Worm (Caenorhabditis elegans) whole organism, L1 larva: ENCODE data around the gene hlh-11.

Experiments used
- F16B12.6 ChIP-seq: fragments of 150-350 bp; optimal IDR thresholded peaks from 2 replicates; lab custom pipeline; 2014; ENCODE audit warnings: missing biosample characterization, missing genetic modification characterization
- Y116A8C.19 ChIP-seq: sonication (generic microtip); optimal IDR thresholded peaks from 2 replicates; lab custom pipeline; 2016; ENCODE audit warnings: missing compliant biosample characterization, missing genetic modification characterization, borderline replicate concordance
- aha-1 ChIP-seq: fragments of 150-350 bp; optimal IDR thresholded peaks from 2 replicates; lab custom pipeline; 2014; ENCODE audit warnings: missing biosample characterization, missing genetic modification characterization
- aly-2 ChIP-seq: fragments of 150-350 bp; optimal IDR thresholded peaks from 2 replicates; lab custom pipeline; 2014; ENCODE audit warnings: missing biosample characterization, missing genetic modification characterization
- blmp-1 ChIP-seq: fragments of 150-350 bp; optimal IDR thresholded peaks from 2 replicates; lab custom pipeline; 2014; ENCODE audit warnings: missing biosample characterization, missing genetic modification characterization
- ceh-63 ChIP-seq: fragments of 200-800 bp; sonication (Bioruptor generic); optimal IDR thresholded peaks from 2 replicates; lab custom pipeline; 2018; ENCODE audit warnings: mild to moderate bottlenecking, missing genetic modification characterization, missing compliant biosample characterization
- ceh-82 ChIP-seq, 3 experiments: fragments of 150-350 bp in 1 of 3; sonication (generic microtip) in 2 of 3; optimal IDR thresholded peaks; 2 replicates each; lab custom pipeline; 2014 to 2017; ENCODE audit warnings: missing biosample characterization in 3 of 3, missing genetic modification characterization in 3 of 3
- ceh-90 ChIP-seq: sonication (generic microtip); optimal IDR thresholded peaks from 2 replicates; lab custom pipeline; 2016; ENCODE audit warnings: missing genetic modification characterization, missing compliant biosample characterization
- dpl-1 ChIP-seq, 3 experiments: fragments of 150-350 bp in 2 of 3; sonication (generic microtip) in 1 of 3; optimal IDR thresholded peaks; 2 replicates each; lab custom pipeline; 2014 to 2017; ENCODE audit warnings: missing biosample characterization in 3 of 3, missing genetic modification characterization in 3 of 3, missing genetic modification reagents in 3 of 3
- dsc-1 ChIP-seq: sonication (generic microtip); optimal IDR thresholded peaks from 2 replicates; lab custom pipeline; 2016; ENCODE audit warnings: mild to moderate bottlenecking, missing genetic modification characterization, missing compliant biosample characterization
- efl-1 ChIP-seq, 4 experiments: fragments of 150-350 bp; optimal IDR thresholded peaks in 3 of 4; peaks in 1 of 4; 1 replicate in 1 of 4; 2 replicates in 3 of 4; lab custom pipeline; 2014; ENCODE audit warnings: missing biosample characterization in 2 of 4, missing genetic modification characterization in 2 of 4, missing genetic modification reagents in 2 of 4
- egl-13 ChIP-seq: sonication (generic microtip); optimal IDR thresholded peaks from 2 replicates; lab custom pipeline; 2016; ENCODE audit warnings: missing genotype, missing genetic modification reagents, missing genetic modification characterization, missing compliant biosample characterization
- elt-2 ChIP-seq: sonication (generic microtip); optimal IDR thresholded peaks from 2 replicates; lab custom pipeline; 2016; ENCODE audit warnings: missing genetic modification characterization, mild to moderate bottlenecking, inconsistent platforms, missing compliant biosample characterization, missing genetic modification reagents
- ets-5 ChIP-seq: fragments of 200-800 bp; sonication (Bioruptor generic); IDR thresholded peaks from 2 replicates; pipeline ENCODE4 v1.3.6; 2022; ENCODE audit warnings: missing genetic modification characterization, missing compliant biosample characterization
- fkh-10 ChIP-seq: sonication (generic microtip); optimal IDR thresholded peaks from 2 replicates; lab custom pipeline; 2017; ENCODE audit warnings: missing biosample characterization, missing genetic modification reagents, missing genetic modification characterization
- fkh-4 ChIP-seq: sonication (generic microtip); optimal IDR thresholded peaks from 2 replicates; lab custom pipeline; 2016; ENCODE audit warnings: missing compliant biosample characterization, missing genetic modification characterization, borderline replicate concordance
- fkh-8 ChIP-seq: sonication (generic microtip); optimal IDR thresholded peaks from 2 replicates; lab custom pipeline; 2016; ENCODE audit warnings: mild to moderate bottlenecking, missing genetic modification characterization, missing compliant biosample characterization
- fos-1 ChIP-seq: fragments of 150-350 bp; optimal IDR thresholded peaks from 2 replicates; lab custom pipeline; 2014; ENCODE audit warnings: missing biosample characterization, missing genetic modification characterization
- grh-1 ChIP-seq: fragments of 200-800 bp; sonication (Bioruptor generic); IDR thresholded peaks from 2 replicates; pipeline ENCODE4 v1.3.6; 2022; ENCODE audit warnings: missing genetic modification reagents, missing genetic modification characterization, missing compliant biosample characterization
- isw-1 ChIP-seq: fragments of 200-800 bp; sonication (Bioruptor generic); IDR thresholded peaks from 2 replicates; pipeline ENCODE4 v1.3.6; 2022; ENCODE audit warnings: missing genetic modification characterization, missing compliant biosample characterization
- jun-1 ChIP-seq: fragments of 150-350 bp; optimal IDR thresholded peaks from 2 replicates; lab custom pipeline; 2014; ENCODE audit warnings: missing biosample characterization, missing genetic modification reagents, missing genetic modification characterization
- lin-13 ChIP-seq: fragments of 150-350 bp; optimal IDR thresholded peaks from 2 replicates; lab custom pipeline; 2014; ENCODE audit warnings: missing biosample characterization, missing genetic modification reagents, missing genetic modification characterization
- lin-14 ChIP-seq: fragments of 200-800 bp; sonication (Bioruptor generic); optimal IDR thresholded peaks from 2 replicates; lab custom pipeline; 2018; ENCODE audit warnings: mild to moderate bottlenecking, missing genetic modification characterization, moderate library complexity, missing compliant biosample characterization
- lir-3 ChIP-seq: sonication (generic microtip); optimal IDR thresholded peaks from 2 replicates; lab custom pipeline; 2016; ENCODE audit warnings: mild to moderate bottlenecking, missing genetic modification characterization, moderate library complexity, missing compliant biosample characterization; ENCODE audit not compliant: poor library complexity
- mdl-1 ChIP-seq, 2 experiments: fragments of 150-350 bp; optimal IDR thresholded peaks; 2 replicates each; lab custom pipeline; 2014 to 2017; ENCODE audit warnings: missing biosample characterization in 2 of 2, missing genetic modification characterization in 2 of 2, inconsistent platforms in 1 of 2
- mep-1 ChIP-seq: fragments of 150-350 bp; optimal IDR thresholded peaks from 2 replicates; lab custom pipeline; 2014; ENCODE audit warnings: missing biosample characterization, missing genetic modification characterization
- nhr-11 ChIP-seq: fragments of 150-350 bp; optimal IDR thresholded peaks from 2 replicates; lab custom pipeline; 2014; ENCODE audit warnings: missing biosample characterization, missing genetic modification characterization
- nhr-12 ChIP-seq: sonication (generic microtip); optimal IDR thresholded peaks from 2 replicates; lab custom pipeline; 2017; ENCODE audit warnings: missing biosample characterization, missing genetic modification characterization
- nhr-19 ChIP-seq: fragments of 200-800 bp; sonication (Bioruptor generic); conservative IDR thresholded peaks from 2 replicates; pipeline ENCODE4 v1.3.6; 2022; ENCODE audit warnings: missing genetic modification characterization, missing compliant biosample characterization
- nhr-20 ChIP-seq: sonication (generic microtip); optimal IDR thresholded peaks from 2 replicates; lab custom pipeline; 2016; ENCODE audit warnings: mild to moderate bottlenecking, missing genetic modification characterization, missing compliant biosample characterization
- nhr-28 ChIP-seq: fragments of 150-350 bp; optimal IDR thresholded peaks from 2 replicates; lab custom pipeline; 2014; ENCODE audit warnings: missing biosample characterization, missing genetic modification characterization
- nhr-71 ChIP-seq: sonication (generic microtip); optimal IDR thresholded peaks from 2 replicates; lab custom pipeline; 2016; ENCODE audit warnings: mild to moderate bottlenecking, missing genetic modification characterization, moderate library complexity, missing compliant biosample characterization
- nhr-90 ChIP-seq: sonication (generic microtip); optimal IDR thresholded peaks from 2 replicates; lab custom pipeline; 2016; ENCODE audit warnings: mild to moderate bottlenecking, missing genetic modification characterization, missing compliant biosample characterization; ENCODE audit not compliant: poor library complexity
- rnt-1 ChIP-seq: sonication (generic microtip); optimal IDR thresholded peaks from 2 replicates; lab custom pipeline; 2016; ENCODE audit warnings: mild to moderate bottlenecking, missing genetic modification characterization, moderate library complexity, missing compliant biosample characterization
- skn-1 ChIP-seq: fragments of 150-350 bp; optimal IDR thresholded peaks from 2 replicates; lab custom pipeline; 2014; ENCODE audit warnings: missing biosample characterization, missing genetic modification characterization
- snpc-4 ChIP-seq: fragments of 150-350 bp; optimal IDR thresholded peaks from 2 replicates; lab custom pipeline; 2014; ENCODE audit warnings: missing biosample characterization, missing genetic modification characterization
- sup-37 ChIP-seq: fragments of 200-800 bp; sonication (Bioruptor generic); optimal IDR thresholded peaks from 2 replicates; lab custom pipeline; 2018; ENCODE audit warnings: mild to moderate bottlenecking, missing genetic modification characterization, missing compliant biosample characterization
- swsn-7 ChIP-seq: sonication (generic microtip); optimal IDR thresholded peaks from 2 replicates; lab custom pipeline; 2016; ENCODE audit warnings: missing genetic modification characterization, missing compliant biosample characterization
- tlp-1 ChIP-seq: fragments of 150-350 bp; optimal IDR thresholded peaks from 2 replicates; lab custom pipeline; 2014; ENCODE audit warnings: missing biosample characterization, missing genetic modification characterization
- unc-130 ChIP-seq: fragments of 150-350 bp; optimal IDR thresholded peaks from 2 replicates; lab custom pipeline; 2017; ENCODE audit warnings: missing biosample characterization, missing genetic modification characterization, inconsistent platforms
- unc-86 ChIP-seq: sonication (generic microtip); optimal IDR thresholded peaks from 2 replicates; lab custom pipeline; 2016; ENCODE audit warnings: missing genetic modification characterization, missing compliant biosample characterization
- unc-98 ChIP-seq: fragments of 200-800 bp; sonication (Bioruptor generic); IDR thresholded peaks from 2 replicates; pipeline ENCODE4 v1.3.6; 2022; ENCODE audit warnings: missing genetic modification characterization, missing compliant biosample characterization
- xbp-1 ChIP-seq: sonication (generic microtip); optimal IDR thresholded peaks from 2 replicates; lab custom pipeline; 2016; ENCODE audit warnings: missing genetic modification characterization, missing compliant biosample characterization
- zag-1 ChIP-seq: fragments of 150-350 bp; optimal IDR thresholded peaks from 2 replicates; lab custom pipeline; 2014; ENCODE audit warnings: missing biosample characterization, missing genetic modification characterization
- ztf-11 ChIP-seq, 2 experiments: sonication (generic microtip); optimal IDR thresholded peaks; 2 replicates each; lab custom pipeline; 2016 to 2017; ENCODE audit warnings: missing genetic modification characterization in 2 of 2, missing biosample characterization in 1 of 2, missing compliant biosample characterization in 1 of 2
- ztf-4 ChIP-seq: fragments of 150-350 bp; optimal IDR thresholded peaks from 2 replicates; lab custom pipeline; 2014; ENCODE audit warnings: missing biosample characterization, missing genetic modification characterization

The hlh-11 gene

DNA sequence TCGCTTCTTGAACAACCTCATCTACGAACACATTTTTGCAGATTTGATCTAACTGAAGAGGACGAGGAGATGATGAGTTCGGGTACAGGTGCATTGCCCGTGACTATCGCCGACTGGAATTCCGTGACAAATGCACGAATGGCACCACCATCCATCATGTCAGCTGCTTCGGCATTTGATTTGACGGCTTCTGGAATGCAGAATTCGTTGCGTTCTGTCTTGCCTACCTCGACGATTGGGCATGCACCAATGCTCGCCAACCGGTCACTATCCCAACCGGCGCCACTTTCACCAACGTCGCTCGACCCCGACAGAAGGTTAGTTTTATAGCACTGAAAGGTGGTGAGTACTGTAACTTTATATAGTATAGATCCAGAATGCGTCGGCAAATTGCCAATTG is 3.9 kb downstream of the hlh-11 start:
- peak; percentile 43 for TF ChIP-seq ceh-63 (GFP tag; lab: Kevin White, UChicago)
- no peak for TF ChIP-seq zag-1 (tag; lab: Kevin White, UChicago)

- TF ChIP-seq unc-86 (tag; lab: Kevin White, UChicago) = no peak
- TF ChIP-seq rnt-1 (tag; lab: Kevin White, UChicago) = peak; percentile 19
- no peak for TF ChIP-seq egl-13 (tag; lab: Kevin White, UChicago)
- TF ChIP-seq nhr-90 (tag; lab: Kevin White, UChicago) = no peak
These were observed 7.1 kb downstream of the hlh-11 start for ce11 chrIII:9626602-9627001.

DNA sequence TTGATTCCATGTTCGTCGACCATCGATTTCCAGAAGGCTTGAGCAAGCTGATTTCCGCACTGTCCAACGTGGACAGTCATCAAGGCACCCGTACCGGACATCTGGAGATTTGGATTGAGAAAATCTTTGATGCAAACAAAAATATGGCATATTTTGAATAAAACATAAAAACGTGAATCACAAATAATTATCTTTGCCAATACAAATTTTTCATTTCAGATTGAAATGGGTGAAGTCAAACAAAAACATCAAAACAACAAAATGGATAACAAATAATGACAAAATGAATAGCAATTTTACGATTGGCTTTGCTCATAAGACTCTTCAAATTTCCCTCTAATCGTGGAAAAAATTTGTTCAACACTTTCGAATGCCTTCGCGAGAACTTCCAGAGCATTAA is 9.5 kb downstream of the hlh-11 start, which contains the start of gene tbg-1:
Gene tbg-1, minus strand, starts transcription at position 101 of the 400 bp plus-strand sequence.
- TF ChIP-seq Y116A8C.19 (tag; lab: Kevin White, UChicago) = no peak

ce11 chrIII:9629855-9630254 is 10.3 kb downstream of the hlh-11 start, which contains the start of gene rpac-19:
TSS of gene rpac-19 (minus strand) at chrIII:9629885.
- TF ChIP-seq nhr-11 (tag; lab: Kevin White, UChicago) (no peak), mdl-1 (tag; optimal IDR thresholded peaks at IDR 0.05; lab: Kevin White, UChicago) (peak in 1 of 2 experiments; percentile 14), F16B12.6 (peak; percentile 28), zag-1 (tag; lab: Kevin White, UChicago) (no peak), swsn-7 (tag; lab: Kevin White, UChicago) (peak; percentile 67), efl-1 (optimal IDR thresholded peaks at IDR 0.05; lab: Kevin White, UChicago) (peak; percentile 48 to 70), efl-1 (GFP tag; optimal IDR thresholded peaks at IDR 0.05 in 1 of 2; lab: Kevin White, UChicago) (peak; percentile 63 to 98), fkh-4 (tag; lab: Kevin White, UChicago) (no peak), nhr-19 (GFP tag; lab: Robert Waterston, UW) (peak; percentile 42), fkh-8 (peak; percentile 2), sup-37 (GFP tag; lab: Kevin White, UChicago) (no peak), dpl-1 (GFP tag; optimal IDR thresholded peaks at IDR 0.05; lab: Kevin White, UChicago) (peak; percentile 64 to 72 (median 72)), dsc-1 (tag; lab: Kevin White, UChicago) (peak; percentile 63), lin-14 (peak; percentile 41), egl-13 (tag; lab: Kevin White, UChicago) (peak; percentile 27), unc-98 (GFP tag; lab: Robert Waterston, UW) (no peak), lin-13 (peak; percentile 56), tlp-1 (tag; lab: Kevin White, UChicago) (no peak), isw-1 (GFP tag; lab: Robert Waterston, UW) (no peak), ceh-82 (tag; optimal IDR thresholded peaks at IDR 0.05; lab: Kevin White, UChicago) (peak; percentile 10 to 18 (median 14)), nhr-71 (peak; percentile 76), skn-1 (tag; lab: Kevin White, UChicago) (peak; percentile 70), ztf-4 (peak; percentile 46), ceh-90 (peak; percentile 26), ztf-11 (tag; optimal IDR thresholded peaks at IDR 0.05; lab: Kevin White, UChicago) (peak in 1 of 2 experiments; percentile 45), unc-130 (tag; lab: Kevin White, UChicago) (peak; percentile 70), elt-2 (peak; percentile 22), fkh-10 (no peak), xbp-1 (peak; percentile 51), ets-5 (GFP tag; lab: Robert Waterston, UW) (no peak), nhr-12 (tag; lab: Kevin White, UChicago) (no peak), aha-1 (no peak), grh-1 (no peak), nhr-20 (peak; percentile 47), mep-1 (peak; percentile 70), jun-1 (no peak), snpc-4 (tag; lab: Kevin White, UChicago) (peak; percentile 39), blmp-1 (tag; lab: Kevin White, UChicago) (peak; percentile 72), nhr-28 (tag; lab: Kevin White, UChicago) (no peak), aly-2 (tag; lab: Kevin White, UChicago) (peak; percentile 24), fos-1 (tag; lab: Kevin White, UChicago) (no peak), lir-3 (tag; lab: Kevin White, UChicago) (peak; percentile 37)
